Fruit fly (Drosophila melanogaster) whole organism, embryonic: ENCODE results near the gene sima.

ENCODE experiments used
- Adf1 ChIP-seq: fragments of 200-800 bp; sonication (Bioruptor generic); IDR thresholded peaks from 2 replicates; pipeline ENCODE4 v1.3.6; 2022; ENCODE audit warnings: missing biosample characterization, missing genetic modification characterization
- Atf-2 ChIP-seq: fragments of 200-800 bp; sonication (Bioruptor generic); optimal IDR thresholded peaks from 2 replicates; lab custom pipeline; 2016; ENCODE audit warnings: missing biosample characterization, missing genetic modification characterization
- CG10321 ChIP-seq: fragments of 200-800 bp; sonication (Bioruptor generic); IDR thresholded peaks from 2 replicates; pipeline ENCODE4 v1.3.6; 2022; ENCODE audit warnings: missing biosample characterization, missing genetic modification characterization
- CG10565 ChIP-seq: fragments of 200-800 bp; sonication (Bioruptor generic); optimal IDR thresholded peaks from 3 replicates; lab custom pipeline; 2016; ENCODE audit warnings: missing biosample characterization, mild to moderate bottlenecking, missing genetic modification characterization
- CG12104 ChIP-seq: fragments of 200-800 bp; sonication (Bioruptor generic); optimal IDR thresholded peaks from 3 replicates; lab custom pipeline; 2016; ENCODE audit warnings: missing biosample characterization, missing genetic modification characterization
- CG13624 ChIP-seq: fragments of 200-800 bp; sonication (Bioruptor generic); optimal IDR thresholded peaks from 2 replicates; lab custom pipeline; 2016; ENCODE audit warnings: missing biosample characterization, missing genetic modification characterization
- CG13894 ChIP-seq: fragments of 200-800 bp; sonication (Bioruptor generic); optimal IDR thresholded peaks from 3 replicates; lab custom pipeline; 2018; ENCODE audit warnings: missing biosample characterization, mild to moderate bottlenecking, missing genetic modification characterization, moderate library complexity
- CG14667 ChIP-seq: fragments of 200-800 bp; sonication (Bioruptor generic); IDR thresholded peaks from 2 replicates; pipeline ENCODE4 v1.3.6; 2022; ENCODE audit warnings: missing biosample characterization, missing genetic modification characterization
- CG15073 ChIP-seq: fragments of 200-800 bp; sonication (Bioruptor generic); optimal IDR thresholded peaks from 2 replicates; lab custom pipeline; 2016; ENCODE audit warnings: missing biosample characterization, missing genetic modification characterization
- CG17361 ChIP-seq: fragments of 200-800 bp; sonication (Bioruptor generic); IDR thresholded peaks from 3 replicates; pipeline ENCODE4 v1.3.6; 2022; ENCODE audit warnings: missing biosample characterization, missing genetic modification characterization
- CG17829 ChIP-seq: fragments of 200-800 bp; optimal IDR thresholded peaks from 2 replicates; lab custom pipeline; 2019; ENCODE audit warnings: missing biosample characterization, mild to moderate bottlenecking, missing genetic modification characterization, moderate library complexity
- CG18764 ChIP-seq: fragments of 200-800 bp; sonication (Bioruptor generic); optimal IDR thresholded peaks from 3 replicates; lab custom pipeline; 2016; ENCODE audit warnings: missing biosample characterization, missing genetic modification characterization
- CG30020 ChIP-seq: fragments of 200-800 bp; optimal IDR thresholded peaks from 2 replicates; lab custom pipeline; 2019; ENCODE audit warnings: missing biosample characterization, mild to moderate bottlenecking, missing genetic modification characterization, moderate library complexity
- CG34422 ChIP-seq: fragments of 200-800 bp; sonication (Bioruptor generic); IDR thresholded peaks from 3 replicates; pipeline ENCODE4 v1.3.6; 2022; ENCODE audit warnings: missing biosample characterization, missing genetic modification characterization
- CG4617 ChIP-seq: fragments of 200-800 bp; sonication (Bioruptor generic); optimal IDR thresholded peaks from 3 replicates; lab custom pipeline; 2016; ENCODE audit warnings: missing biosample characterization, missing genetic modification characterization, borderline replicate concordance
- CG6683 ChIP-seq: fragments of 200-800 bp; sonication (Bioruptor generic); optimal IDR thresholded peaks from 2 replicates; lab custom pipeline; 2017; ENCODE audit warnings: missing biosample characterization, mild to moderate bottlenecking, missing genetic modification characterization, missing genetic modification reagents
- CG8290 ChIP-seq, 3 experiments: fragments of 200-800 bp; sonication (Bioruptor generic); optimal IDR thresholded peaks; 2 replicates each; lab custom pipeline; 2016 to 2019; ENCODE audit warnings: missing biosample characterization in 3 of 3, missing genetic modification characterization in 3 of 3, mild to moderate bottlenecking in 2 of 3, moderate library complexity in 1 of 3
- CG8924 ChIP-seq: fragments of 200-800 bp; optimal IDR thresholded peaks from 3 replicates; lab custom pipeline; 2019; ENCODE audit warnings: missing biosample characterization, mild to moderate bottlenecking, missing genetic modification characterization, moderate library complexity
- D ChIP-seq, 2 experiments: fragments of 200-800 bp in 1 of 2; fragments of >200 bp in 1 of 2; sonication (Bioruptor generic) in 1 of 2; optimal IDR thresholded peaks; 2 replicates in 1 of 2; 3 replicates in 1 of 2; lab custom pipeline; 2017; ENCODE audit warnings: mild to moderate bottlenecking in 1 of 2, missing biosample characterization in 1 of 2, missing genetic modification characterization in 1 of 2, missing genetic modification reagents in 1 of 2
- Dip2 ChIP-seq: fragments of 200-800 bp; sonication (Bioruptor generic); IDR thresholded peaks from 2 replicates; pipeline ENCODE4 v1.3.6; 2022; ENCODE audit warnings: missing biosample characterization, missing genetic modification characterization
- Elba2 ChIP-seq: fragments of 200-800 bp; sonication (Bioruptor generic); optimal IDR thresholded peaks from 3 replicates; lab custom pipeline; 2016; ENCODE audit warnings: missing biosample characterization, missing genetic modification characterization
- Gsc ChIP-seq: fragments of 200-800 bp; sonication (Bioruptor generic); IDR thresholded peaks from 2 replicates; pipeline ENCODE4 v1.3.6; 2022; ENCODE audit warnings: missing biosample characterization, missing genetic modification characterization
- Hand ChIP-seq: fragments of 200-800 bp; sonication (Bioruptor generic); optimal IDR thresholded peaks from 2 replicates; lab custom pipeline; 2017; ENCODE audit warnings: mild to moderate bottlenecking, missing biosample characterization, missing genetic modification reagents, missing genetic modification characterization
- HmgZ ChIP-seq: fragments of 200-800 bp; sonication (Bioruptor generic); optimal IDR thresholded peaks from 2 replicates; lab custom pipeline; 2018; ENCODE audit warnings: missing biosample characterization, mild to moderate bottlenecking, missing genetic modification characterization
- Rfx ChIP-seq: fragments of 200-800 bp; sonication (Bioruptor generic); IDR thresholded peaks from 2 replicates; pipeline ENCODE4 v1.3.6; 2022; ENCODE audit warnings: missing biosample characterization, missing genetic modification characterization
- Rx ChIP-seq: fragments of 200-800 bp; sonication (Bioruptor generic); IDR thresholded peaks from 2 replicates; pipeline ENCODE4 v1.3.6; 2022; ENCODE audit warnings: missing biosample characterization, missing genetic modification characterization
- Sry-β ChIP-seq: fragments of 200-800 bp; sonication (Bioruptor generic); optimal IDR thresholded peaks from 2 replicates; lab custom pipeline; 2018; ENCODE audit warnings: missing biosample characterization, mild to moderate bottlenecking, missing genetic modification characterization, moderate library complexity
- Stat92E ChIP-seq, 3 experiments: fragments of >200 bp in 2 of 3; fragments of 200-800 bp in 1 of 3; sonication (Bioruptor generic) in 1 of 3; optimal IDR thresholded peaks; 2 replicates each; lab custom pipeline; 2017 to 2019; ENCODE audit warnings: missing biosample characterization in 3 of 3, missing genetic modification characterization in 3 of 3, mild to moderate bottlenecking in 1 of 3, moderate library complexity in 1 of 3
- Trl ChIP-seq, 3 experiments: fragments of >200 bp in 2 of 3; fragments of 200-800 bp in 1 of 3; sonication (Bioruptor generic) in 1 of 3; optimal IDR thresholded peaks; 2 replicates in 1 of 3; 3 replicates in 2 of 3; lab custom pipeline; 2016 to 2017; ENCODE audit warnings: missing biosample characterization in 1 of 3, missing genetic modification characterization in 1 of 3
- az2 ChIP-seq: fragments of 200-800 bp; sonication (Bioruptor generic); optimal IDR thresholded peaks from 3 replicates; lab custom pipeline; 2016; ENCODE audit warnings: missing biosample characterization, missing genetic modification characterization
- bigmax ChIP-seq: fragments of 200-800 bp; sonication (Bioruptor generic); optimal IDR thresholded peaks from 2 replicates; lab custom pipeline; 2018; ENCODE audit warnings: missing biosample characterization, mild to moderate bottlenecking, missing genetic modification characterization
- crc ChIP-seq: fragments of 200-800 bp; sonication (Bioruptor generic); optimal IDR thresholded peaks from 2 replicates; lab custom pipeline; 2016; ENCODE audit warnings: missing biosample characterization, missing genetic modification characterization
- eyg ChIP-seq: fragments of 200-800 bp; sonication (Bioruptor generic); optimal IDR thresholded peaks from 3 replicates; lab custom pipeline; 2016; ENCODE audit warnings: missing biosample characterization, missing genetic modification characterization
- fd102C ChIP-seq: fragments of 200-800 bp; sonication (Bioruptor generic); optimal IDR thresholded peaks from 2 replicates; lab custom pipeline; 2018; ENCODE audit warnings: missing biosample characterization, mild to moderate bottlenecking, missing genetic modification characterization, moderate library complexity
- gce ChIP-seq: fragments of 200-800 bp; sonication (Bioruptor generic); IDR thresholded peaks from 3 replicates; pipeline ENCODE4 v1.3.6; 2022; ENCODE audit warnings: missing biosample characterization, missing genetic modification characterization
- her ChIP-seq: fragments of 200-800 bp; sonication (Bioruptor generic); optimal IDR thresholded peaks from 2 replicates; lab custom pipeline; 2016; ENCODE audit warnings: missing biosample characterization, missing genetic modification characterization
- kay ChIP-seq: fragments of 200-800 bp; sonication (Bioruptor generic); optimal IDR thresholded peaks from 2 replicates; lab custom pipeline; 2016; ENCODE audit warnings: missing biosample characterization, missing genetic modification characterization
- klu ChIP-seq: fragments of 200-800 bp; sonication (Bioruptor generic); IDR thresholded peaks from 2 replicates; pipeline ENCODE4 v1.3.6; 2022; ENCODE audit warnings: missing biosample characterization, missing genetic modification characterization
- lbe ChIP-seq: fragments of 200-800 bp; sonication (Bioruptor generic); optimal IDR thresholded peaks from 2 replicates; lab custom pipeline; 2016; ENCODE audit warnings: missing biosample characterization, mild to moderate bottlenecking, missing genetic modification characterization
- lola ChIP-seq, 3 experiments: fragments of >200 bp in 2 of 3; fragments of 200-800 bp in 1 of 3; sonication (Bioruptor generic) in 1 of 3; optimal IDR thresholded peaks; 2 replicates each; lab custom pipeline; 2017 to 2019; ENCODE audit warnings: missing biosample characterization in 3 of 3, missing genetic modification characterization in 3 of 3, mild to moderate bottlenecking in 1 of 3, moderate library complexity in 1 of 3
- onecut ChIP-seq: fragments of 200-800 bp; sonication (Bioruptor generic); IDR thresholded peaks from 2 replicates; pipeline ENCODE4 v1.3.6; 2022; ENCODE audit warnings: missing biosample characterization, missing genetic modification characterization
- p53 ChIP-seq: fragments of 200-800 bp; sonication (Bioruptor generic); optimal IDR thresholded peaks from 2 replicates; lab custom pipeline; 2016; ENCODE audit warnings: missing biosample characterization, missing genetic modification characterization
- pros ChIP-seq: fragments of 200-800 bp; sonication (Bioruptor generic); optimal IDR thresholded peaks from 3 replicates; lab custom pipeline; 2019; ENCODE audit warnings: missing biosample characterization, mild to moderate bottlenecking, missing genetic modification characterization, moderate library complexity
- scrt ChIP-seq: fragments of 200-800 bp; sonication (Bioruptor generic); optimal IDR thresholded peaks from 2 replicates; lab custom pipeline; 2018; ENCODE audit warnings: missing biosample characterization, mild to moderate bottlenecking, missing genetic modification characterization, moderate library complexity
- sob ChIP-seq: fragments of 200-800 bp; sonication (Bioruptor generic); IDR thresholded peaks from 2 replicates; pipeline ENCODE4 v1.3.6; 2022; ENCODE audit warnings: missing biosample characterization, missing genetic modification characterization
- wor ChIP-seq: fragments of 200-800 bp; sonication (Bioruptor generic); IDR thresholded peaks from 2 replicates; pipeline ENCODE4 v1.3.6; 2022; ENCODE audit warnings: missing biosample characterization, missing genetic modification characterization
- zen2 ChIP-seq: fragments of 200-800 bp; sonication (Bioruptor generic); IDR thresholded peaks from 3 replicates; pipeline ENCODE4 v1.3.6; 2022; ENCODE audit warnings: missing biosample characterization, missing genetic modification characterization; ENCODE audit not compliant: partially characterized antibody

Gene sima

dm6 chr3R:30021559-30022451 is 36.3 kb upstream of the sima start, which contains the start of gene Mgat2 (continued):
- peak; percentile 94 for TF ChIP-seq onecut (GFP tag; lab: Robert Waterston, UW)
- TF ChIP-seq CG30020 (tag; lab: Kevin White, UChicago) = no peak
- no peak for TF ChIP-seq CG8290 (GFP tag; optimal IDR thresholded peaks at IDR 0.05; lab: Kevin White, UChicago)
- TF ChIP-seq CG8290 (tag; optimal IDR thresholded peaks at IDR 0.05; lab: Kevin White, UChicago) = peak in 1 of 2 experiments; percentile 73
- TF ChIP-seq eyg = peak; percentile 35
- TF ChIP-seq scrt (GFP tag; lab: Kevin White, UChicago) = peak; percentile 32
- TF ChIP-seq Stat92E (GFP tag; optimal IDR thresholded peaks at IDR 0.05; lab: Kevin White, UChicago) = peak in 1 of 3 experiments; percentile 88
- TF ChIP-seq CG13894 (tag; lab: Kevin White, UChicago) = peak; percentile 48
- peak; percentile 37; the same call in 1 of the 2 replicates for TF ChIP-seq sob (GFP tag; lab: Robert Waterston, UW)
- TF ChIP-seq Atf-2 (GFP tag; lab: Kevin White, UChicago) = no peak
- no peak for TF ChIP-seq kay (GFP tag; lab: Kevin White, UChicago)
- peak; percentile 15 for TF ChIP-seq bigmax
- peak; percentile 83 for TF ChIP-seq CG8924 (tag; lab: Kevin White, UChicago)
- TF ChIP-seq klu (GFP tag; lab: Robert Waterston, UW) = no peak
- no peak for TF ChIP-seq p53 (GFP tag; lab: Kevin White, UChicago)
- no peak for TF ChIP-seq crc
- peak; percentile 62 for TF ChIP-seq pros
- TF ChIP-seq az2 (GFP tag; lab: Kevin White, UChicago) = no peak
- peak in 1 of 3 experiments; percentile 8 for TF ChIP-seq lola (GFP tag; optimal IDR thresholded peaks at IDR 0.05; lab: Kevin White, UChicago)
- no peak for TF ChIP-seq CG18764 (GFP tag; lab: Kevin White, UChicago)
- peak; percentile 90 for TF ChIP-seq zen2
- peak; percentile 69 for TF ChIP-seq HmgZ
- TF ChIP-seq CG10321 (GFP tag; lab: Robert Waterston, UW) = peak; percentile 72
- no peak for TF ChIP-seq wor (GFP tag; lab: Robert Waterston, UW)
- TF ChIP-seq Sry-β = peak; percentile 56
- TF ChIP-seq CG17361 = peak; percentile 5; the same call in 1 of the 3 replicates
- TF ChIP-seq CG14667 = no peak
- TF ChIP-seq CG6683 (GFP tag; lab: Kevin White, UChicago) = peak; percentile 10
- TF ChIP-seq Dip2 (GFP tag; lab: Robert Waterston, UW) = no peak
- no peak for TF ChIP-seq Gsc (GFP tag; lab: Robert Waterston, UW)
- TF ChIP-seq fd102C (GFP tag; lab: Kevin White, UChicago) = no peak
- TF ChIP-seq CG12104 (GFP tag; lab: Kevin White, UChicago) = no peak
- TF ChIP-seq Trl (optimal IDR thresholded peaks at IDR 0.05; lab: Kevin White, UChicago) = peak; percentile 45 to 61
- peak; percentile 30 for TF ChIP-seq Trl (GFP tag; optimal IDR thresholded peaks at IDR 0.05; lab: Kevin White, UChicago)
- TF ChIP-seq Rfx (GFP tag; lab: Robert Waterston, UW) = peak; percentile 37; the same call in 1 of the 2 replicates
- TF ChIP-seq her (GFP tag; lab: Kevin White, UChicago) = peak; percentile 75
- peak; percentile 31; the same call in 1 of the 3 replicates for TF ChIP-seq gce (GFP tag; lab: Robert Waterston, UW)
- TF ChIP-seq CG15073 (GFP tag; lab: Kevin White, UChicago) = no peak
- peak; percentile 11 for TF ChIP-seq CG13624 (GFP tag; lab: Kevin White, UChicago)
- peak; percentile 71 for TF ChIP-seq CG17829 (tag; lab: Kevin White, UChicago)
- no peak for TF ChIP-seq Elba2 (GFP tag; lab: Kevin White, UChicago)
- TF ChIP-seq Hand (GFP tag; lab: Kevin White, UChicago) = peak; percentile 31
- TF ChIP-seq CG10565 (GFP tag; lab: Kevin White, UChicago) = no peak
- TF ChIP-seq D (optimal IDR thresholded peaks at IDR 0.05; lab: Kevin White, UChicago) = no peak
- TF ChIP-seq D (GFP tag; optimal IDR thresholded peaks at IDR 0.05; lab: Kevin White, UChicago) = no peak
- TF ChIP-seq CG4617 = peak; percentile 12
- TF ChIP-seq lbe (GFP tag; lab: Kevin White, UChicago) = peak; percentile 34
- peak; percentile 61; the same call in 1 of the 2 replicates for TF ChIP-seq Adf1 (GFP tag; lab: Robert Waterston, UW)
- TF ChIP-seq CG34422 (GFP tag; lab: Robert Waterston, UW) = peak; percentile 79; the same call in 1 of the 3 replicates
- 0 out of 2 replicates have a peak, but pooled peaks have one; percentile 20 for TF ChIP-seq Rx (GFP tag; lab: Robert Waterston, UW)
